Comparison of ENCODE assay signal across 1 fruit fly cellular context in genomic region chr3R:18196991-18197801, dm6.
TF ChIP-seq lines count a peak whose summit lies in the region.

No protein-coding gene starts in this region.

TF ChIP-seq in whole organism, embryonic, 481 proteins besides CTCF, POLR2A, EP300 and RAD21 (continued from another document and continues in another):
- TF ChIP-seq CG12155 (GFP tag; optimal IDR thresholded peaks at IDR 0.05; lab: Kevin White, UChicago), result peak; percentile 41
- TF ChIP-seq pan (optimal IDR thresholded peaks at IDR 0.05; lab: Kevin White, UChicago), result no peak
- no peak for TF ChIP-seq pan (GFP tag; optimal IDR thresholded peaks at IDR 0.05 in 1 of 2, IDR thresholded peaks at IDR 0.05 in 1 of 2)
- TF ChIP-seq CG12071 (GFP tag; optimal IDR thresholded peaks at IDR 0.05; lab: Kevin White, UChicago), result no peak
- peak; percentile 31 for TF ChIP-seq Blimp-1 (GFP tag; optimal IDR thresholded peaks at IDR 0.05; lab: Kevin White, UChicago)
- TF ChIP-seq Hand (GFP tag; optimal IDR thresholded peaks at IDR 0.05; lab: Kevin White, UChicago), result peak; percentile 8
- no peak for TF ChIP-seq Bteb2 (GFP tag; optimal IDR thresholded peaks at IDR 0.05; lab: Kevin White, UChicago)
- no peak for TF ChIP-seq Dad (GFP tag; optimal IDR thresholded peaks at IDR 0.05; lab: Kevin White, UChicago)
- TF ChIP-seq CG6765 (GFP tag; optimal IDR thresholded peaks at IDR 0.05; lab: Kevin White, UChicago), result peak; percentile 35
- TF ChIP-seq sc (optimal IDR thresholded peaks at IDR 0.05; lab: Kevin White, UChicago), result no peak
- peak; percentile 6 for TF ChIP-seq sc (GFP tag; optimal IDR thresholded peaks at IDR 0.05; lab: Kevin White, UChicago)
- TF ChIP-seq hbn (GFP tag; IDR thresholded peaks at IDR 0.05; lab: Robert Waterston, UW; ENCODE audit: partially characterized antibody), result no peak
- TF ChIP-seq CG1647 (GFP tag; optimal IDR thresholded peaks at IDR 0.05; lab: Kevin White, UChicago), result no peak
- peak; percentile 93 for TF ChIP-seq sens (GFP tag; lab: Kevin White, UChicago)
- no peak for TF ChIP-seq CG14667 (GFP tag; IDR thresholded peaks at IDR 0.05; lab: Robert Waterston, UW)
- TF ChIP-seq ash1 (GFP tag; optimal IDR thresholded peaks at IDR 0.05; lab: Kevin White, UChicago), result no peak
- TF ChIP-seq D19A (tag; optimal IDR thresholded peaks at IDR 0.05; lab: Kevin White, UChicago), result peak; percentile 52
- TF ChIP-seq Awh (GFP tag; IDR thresholded peaks at IDR 0.05; lab: Robert Waterston, UW), result no peak
- no peak for TF ChIP-seq CG8944 (GFP tag; optimal IDR thresholded peaks at IDR 0.05; lab: Kevin White, UChicago)
- no peak for TF ChIP-seq H2.0 (GFP tag; IDR thresholded peaks at IDR 0.05; lab: Robert Waterston, UW)
- TF ChIP-seq NK7.1 (GFP tag; optimal IDR thresholded peaks at IDR 0.05; lab: Kevin White, UChicago), result no peak
- TF ChIP-seq Hr39 (optimal IDR thresholded peaks at IDR 0.05; lab: Kevin White, UChicago), result no peak
- peak; percentile 19 for TF ChIP-seq jumu (GFP tag; optimal IDR thresholded peaks at IDR 0.05; lab: Kevin White, UChicago)
- TF ChIP-seq CG11723 (GFP tag; optimal IDR thresholded peaks at IDR 0.05; lab: Kevin White, UChicago), result no peak
- TF ChIP-seq grau (tag; optimal IDR thresholded peaks at IDR 0.05; lab: Kevin White, UChicago), result peak; percentile 76
- no peak for TF ChIP-seq Eip74EF (GFP tag; optimal IDR thresholded peaks at IDR 0.05; lab: Kevin White, UChicago)
- TF ChIP-seq ap (GFP tag; IDR thresholded peaks at IDR 0.05; lab: Robert Waterston, UW), result no peak
- peak; percentile 37 for TF ChIP-seq HLHmδ (GFP tag; optimal IDR thresholded peaks at IDR 0.05; lab: Kevin White, UChicago)
- TF ChIP-seq knrl (GFP tag; IDR thresholded peaks at IDR 0.05; lab: Robert Waterston, UW; ENCODE audit: partially characterized antibody), result no peak
- peak; percentile 34 for TF ChIP-seq caup (GFP tag; optimal IDR thresholded peaks at IDR 0.05; lab: Kevin White, UChicago; ENCODE audit: severe bottlenecking)
- peak; percentile 74 for TF ChIP-seq dmrt99B (tag; optimal IDR thresholded peaks at IDR 0.05; lab: Kevin White, UChicago)
- no peak for TF ChIP-seq maf-S (GFP tag; optimal IDR thresholded peaks at IDR 0.05; lab: Kevin White, UChicago)
- TF ChIP-seq dimm (GFP tag; IDR thresholded peaks at IDR 0.05; lab: Robert Waterston, UW), result no peak
- TF ChIP-seq Ssrp (tag; optimal IDR thresholded peaks at IDR 0.05; lab: Kevin White, UChicago), result peak; percentile 70
- TF ChIP-seq z (GFP tag; IDR thresholded peaks at IDR 0.05; lab: Robert Waterston, UW), result no peak
- peak; percentile 31 for TF ChIP-seq org-1 (GFP tag; optimal IDR thresholded peaks at IDR 0.05; lab: Kevin White, UChicago)
- TF ChIP-seq wek (GFP tag; optimal IDR thresholded peaks at IDR 0.05; lab: Kevin White, UChicago), result no peak
- TF ChIP-seq B-H1 (GFP tag; IDR thresholded peaks at IDR 0.05; lab: Robert Waterston, UW), result no peak
- no peak for TF ChIP-seq BtbVII (GFP tag; optimal IDR thresholded peaks at IDR 0.05; lab: Kevin White, UChicago)
- no peak for TF ChIP-seq MBD-R2 (GFP tag; IDR thresholded peaks at IDR 0.05; lab: Robert Waterston, UW)
- TF ChIP-seq Trl (optimal IDR thresholded peaks at IDR 0.05; lab: Kevin White, UChicago), result peak; percentile 97 to 99
- TF ChIP-seq Trl (GFP tag; optimal IDR thresholded peaks at IDR 0.05; lab: Kevin White, UChicago), result peak; percentile 42
- no peak for TF ChIP-seq lov (optimal IDR thresholded peaks at IDR 0.05; lab: Kevin White, UChicago)
- TF ChIP-seq lov (GFP tag; IDR thresholded peaks at IDR 0.05; lab: Robert Waterston, UW), result no peak
- no peak for TF ChIP-seq CG6813 (GFP tag; optimal IDR thresholded peaks at IDR 0.05; lab: Kevin White, UChicago)
- TF ChIP-seq CG4730 (GFP tag; IDR thresholded peaks at IDR 0.05; lab: Robert Waterston, UW), result no peak
- TF ChIP-seq NFAT (GFP tag; IDR thresholded peaks at IDR 0.05; lab: Robert Waterston, UW), result no peak
- TF ChIP-seq Lim3 (GFP tag; IDR thresholded peaks at IDR 0.05; lab: Robert Waterston, UW), result no peak
- TF ChIP-seq Atf6 (GFP tag; IDR thresholded peaks at IDR 0.05; lab: Robert Waterston, UW), result no peak
- no peak for TF ChIP-seq ssp (GFP tag; IDR thresholded peaks at IDR 0.05; lab: Robert Waterston, UW)
- TF ChIP-seq slp2 (GFP tag; optimal IDR thresholded peaks at IDR 0.05; lab: Kevin White, UChicago), result peak; percentile 50
- TF ChIP-seq CG4707 (GFP tag; optimal IDR thresholded peaks at IDR 0.05; lab: Kevin White, UChicago), result no peak
- TF ChIP-seq zfh1 (GFP tag; IDR thresholded peaks at IDR 0.05; lab: Robert Waterston, UW), result no peak
- peak; percentile 69 for TF ChIP-seq yki (optimal IDR thresholded peaks at IDR 0.05; lab: Kevin White, UChicago)
- peak; percentile 75 for TF ChIP-seq CG12391 (tag; optimal IDR thresholded peaks at IDR 0.05; lab: Kevin White, UChicago)
- TF ChIP-seq CG13624 (GFP tag; optimal IDR thresholded peaks at IDR 0.05; lab: Kevin White, UChicago), result no peak
- TF ChIP-seq lab (GFP tag; optimal IDR thresholded peaks at IDR 0.05; lab: Kevin White, UChicago), result peak; percentile 48
- no peak for TF ChIP-seq CG1792 (GFP tag; optimal IDR thresholded peaks at IDR 0.05; lab: Kevin White, UChicago)
- no peak for TF ChIP-seq Dip2 (GFP tag; IDR thresholded peaks at IDR 0.05; lab: Robert Waterston, UW)
- TF ChIP-seq CG14441 (GFP tag; IDR thresholded peaks at IDR 0.05; lab: Robert Waterston, UW), result no peak
- no peak for TF ChIP-seq CG18764 (GFP tag; optimal IDR thresholded peaks at IDR 0.05; lab: Kevin White, UChicago)
- TF ChIP-seq btn (GFP tag; optimal IDR thresholded peaks at IDR 0.05; lab: Kevin White, UChicago), result no peak
- no peak for TF ChIP-seq nau (GFP tag; optimal IDR thresholded peaks at IDR 0.05; lab: Kevin White, UChicago)
- no peak for TF ChIP-seq sima (GFP tag; optimal IDR thresholded peaks at IDR 0.05; lab: Kevin White, UChicago)
- peak; percentile 3 for TF ChIP-seq CG7987 (GFP tag; optimal IDR thresholded peaks at IDR 0.05; lab: Kevin White, UChicago)
- TF ChIP-seq CG4404 (GFP tag; IDR thresholded peaks at IDR 0.05; lab: Robert Waterston, UW), result no peak
- TF ChIP-seq CG17829 (tag; optimal IDR thresholded peaks at IDR 0.05; lab: Kevin White, UChicago), result peak; percentile 50
- TF ChIP-seq Bgb (GFP tag; IDR thresholded peaks at IDR 0.05; lab: Robert Waterston, UW; ENCODE audit: partially characterized antibody), result no peak
- no peak for TF ChIP-seq esg (GFP tag; conservative IDR thresholded peaks at IDR 0.05; lab: Robert Waterston, UW)
- TF ChIP-seq CG15073 (GFP tag; optimal IDR thresholded peaks at IDR 0.05; lab: Kevin White, UChicago), result no peak
- TF ChIP-seq Tbp (GFP tag; optimal IDR thresholded peaks at IDR 0.05; lab: Kevin White, UChicago), result no peak
- no peak for TF ChIP-seq Ada2b (GFP tag; IDR thresholded peaks at IDR 0.05; lab: Robert Waterston, UW)
- no peak for TF ChIP-seq CG42726 (GFP tag; IDR thresholded peaks at IDR 0.05; lab: Robert Waterston, UW; ENCODE audit: partially characterized antibody)
- TF ChIP-seq kay (GFP tag; optimal IDR thresholded peaks at IDR 0.05; lab: Kevin White, UChicago), result peak; percentile 32
- no peak for TF ChIP-seq CG31441 (GFP tag; IDR thresholded peaks at IDR 0.05; lab: Robert Waterston, UW)
- no peak for TF ChIP-seq CG13894 (tag; optimal IDR thresholded peaks at IDR 0.05; lab: Kevin White, UChicago)
- TF ChIP-seq onecut (GFP tag; IDR thresholded peaks at IDR 0.05; lab: Robert Waterston, UW), result peak; percentile 42
- TF ChIP-seq CG11085 (GFP tag; IDR thresholded peaks at IDR 0.05; lab: Robert Waterston, UW), result no peak
- peak; percentile 77 for TF ChIP-seq Hr3 (GFP tag; optimal IDR thresholded peaks at IDR 0.05; lab: Kevin White, UChicago)
- no peak for TF ChIP-seq D (optimal IDR thresholded peaks at IDR 0.05; lab: Kevin White, UChicago)
- peak; percentile 26 for TF ChIP-seq D (GFP tag; optimal IDR thresholded peaks at IDR 0.05; lab: Kevin White, UChicago)
- TF ChIP-seq tx (GFP tag; optimal IDR thresholded peaks at IDR 0.05; lab: Kevin White, UChicago), result peak; percentile 42
- no peak for TF ChIP-seq emc (GFP tag; optimal IDR thresholded peaks at IDR 0.05; lab: Kevin White, UChicago)
- TF ChIP-seq CG34224 (GFP tag; IDR thresholded peaks at IDR 0.05; lab: Robert Waterston, UW; ENCODE audit: partially characterized antibody), result no peak
- TF ChIP-seq sens-2 (GFP tag; IDR thresholded peaks at IDR 0.05; lab: Robert Waterston, UW), result no peak
- no peak for TF ChIP-seq TFAM (GFP tag; optimal IDR thresholded peaks at IDR 0.05; lab: Kevin White, UChicago)
- peak; percentile 44 for TF ChIP-seq fd96Cb (tag; optimal IDR thresholded peaks at IDR 0.05; lab: Kevin White, UChicago)
- peak; percentile 77 for TF ChIP-seq Oli (tag; optimal IDR thresholded peaks at IDR 0.05; lab: Kevin White, UChicago)
- TF ChIP-seq HmgZ (tag; optimal IDR thresholded peaks at IDR 0.05; lab: Kevin White, UChicago), result peak; percentile 17
- TF ChIP-seq CG1529 (GFP tag; optimal IDR thresholded peaks at IDR 0.05; lab: Kevin White, UChicago), result peak; percentile 38
- peak; percentile 50 for TF ChIP-seq CG12659 (GFP tag; optimal IDR thresholded peaks at IDR 0.05; lab: Kevin White, UChicago)
- TF ChIP-seq Bdp1 (GFP tag; optimal IDR thresholded peaks at IDR 0.05; lab: Kevin White, UChicago), result no peak
- peak; percentile 31 for TF ChIP-seq Nf-YB (GFP tag; optimal IDR thresholded peaks at IDR 0.05; lab: Kevin White, UChicago)
- peak; percentile 25 for TF ChIP-seq nerfin-1 (tag; optimal IDR thresholded peaks at IDR 0.05; lab: Kevin White, UChicago)
- peak; percentile 77 for TF ChIP-seq CG30403 (GFP tag; optimal IDR thresholded peaks at IDR 0.05; lab: Kevin White, UChicago)
- TF ChIP-seq Max (GFP tag; optimal IDR thresholded peaks at IDR 0.05; lab: Kevin White, UChicago), result peak; percentile 8
- no peak for TF ChIP-seq Sry-β (GFP tag; optimal IDR thresholded peaks at IDR 0.05; lab: Kevin White, UChicago)
- peak; percentile 55 for TF ChIP-seq kni (GFP tag; optimal IDR thresholded peaks at IDR 0.05; lab: Kevin White, UChicago)
- TF ChIP-seq tio (GFP tag; optimal IDR thresholded peaks at IDR 0.05; lab: Kevin White, UChicago), result peak; percentile 79
- peak; percentile 32 for TF ChIP-seq pho (GFP tag; optimal IDR thresholded peaks at IDR 0.05; lab: Kevin White, UChicago)
- TF ChIP-seq CG3838 (GFP tag; optimal IDR thresholded peaks at IDR 0.05; lab: Kevin White, UChicago), result no peak
- peak; percentile 55 for TF ChIP-seq CG10267 (tag; optimal IDR thresholded peaks at IDR 0.05; lab: Kevin White, UChicago)
- TF ChIP-seq CG1024 (GFP tag; IDR thresholded peaks at IDR 0.05; lab: Robert Waterston, UW), result no peak
- no peak for TF ChIP-seq H15 (GFP tag; IDR thresholded peaks at IDR 0.05; lab: Robert Waterston, UW)
- no peak for TF ChIP-seq ab (GFP tag; optimal IDR thresholded peaks at IDR 0.05; lab: Kevin White, UChicago)
- no peak for TF ChIP-seq trem (tag; optimal IDR thresholded peaks at IDR 0.05; lab: Kevin White, UChicago)
- peak; percentile 51 for TF ChIP-seq ind (GFP tag; optimal IDR thresholded peaks at IDR 0.05; lab: Kevin White, UChicago)
- peak; percentile 19 for TF ChIP-seq Six4 (GFP tag; optimal IDR thresholded peaks at IDR 0.05; lab: Kevin White, UChicago)
- no peak for TF ChIP-seq GATAe (GFP tag; conservative IDR thresholded peaks at IDR 0.05; lab: Robert Waterston, UW)
- TF ChIP-seq Dp (GFP tag; optimal IDR thresholded peaks at IDR 0.05; lab: Kevin White, UChicago), result peak; percentile 16
- no peak for TF ChIP-seq da (GFP tag; optimal IDR thresholded peaks at IDR 0.05; lab: Kevin White, UChicago)
- no peak for TF ChIP-seq CG17186 (GFP tag; optimal IDR thresholded peaks at IDR 0.05; lab: Kevin White, UChicago)
- peak; percentile 50 for TF ChIP-seq gsb-n (tag; optimal IDR thresholded peaks at IDR 0.05; lab: Kevin White, UChicago)
- peak; percentile 30 for TF ChIP-seq CG3163 (GFP tag; optimal IDR thresholded peaks at IDR 0.05; lab: Kevin White, UChicago)
- TF ChIP-seq ERR (GFP tag; optimal IDR thresholded peaks at IDR 0.05; lab: Kevin White, UChicago), result no peak
- TF ChIP-seq gce (GFP tag; IDR thresholded peaks at IDR 0.05; lab: Robert Waterston, UW), result no peak
- no peak for TF ChIP-seq slou (GFP tag; optimal IDR thresholded peaks at IDR 0.05; lab: Kevin White, UChicago)
- TF ChIP-seq CG4360 (GFP tag; IDR thresholded peaks at IDR 0.05; lab: Robert Waterston, UW), result no peak
- TF ChIP-seq Aef1 (GFP tag; IDR thresholded peaks at IDR 0.05; lab: Robert Waterston, UW), result no peak
- no peak for TF ChIP-seq CG31224 (GFP tag; IDR thresholded peaks at IDR 0.05; lab: Robert Waterston, UW)
- no peak for TF ChIP-seq sr (GFP tag; IDR thresholded peaks at IDR 0.05; lab: Robert Waterston, UW)
- TF ChIP-seq YL-1 (GFP tag; optimal IDR thresholded peaks at IDR 0.05; lab: Kevin White, UChicago), result peak; percentile 31
- TF ChIP-seq CG14860 (GFP tag; IDR thresholded peaks at IDR 0.05; lab: Robert Waterston, UW; ENCODE audit: partially characterized antibody), result no peak
- peak; percentile 74 for TF ChIP-seq odd (GFP tag; optimal IDR thresholded peaks at IDR 0.05; lab: Kevin White, UChicago)
- TF ChIP-seq croc (GFP tag; conservative IDR thresholded peaks at IDR 0.05; lab: Robert Waterston, UW), result no peak
- no peak for TF ChIP-seq CG9876 (GFP tag; optimal IDR thresholded peaks at IDR 0.05; lab: Kevin White, UChicago)
- TF ChIP-seq CG15514 (GFP tag; optimal IDR thresholded peaks at IDR 0.05; lab: Kevin White, UChicago), result no peak
- peak; percentile 60 for TF ChIP-seq phol (tag; optimal IDR thresholded peaks at IDR 0.05; lab: Kevin White, UChicago)
- no peak for TF ChIP-seq lmd (GFP tag; IDR thresholded peaks at IDR 0.05; lab: Robert Waterston, UW)
- peak; percentile 29 for TF ChIP-seq CG8478 (optimal IDR thresholded peaks at IDR 0.05; lab: Kevin White, UChicago)
- no peak for TF ChIP-seq row (GFP tag; IDR thresholded peaks at IDR 0.05; lab: Robert Waterston, UW)
- peak; percentile 33 for TF ChIP-seq CG1602 (GFP tag; optimal IDR thresholded peaks at IDR 0.05; lab: Kevin White, UChicago)
- TF ChIP-seq CG15601 (tag; optimal IDR thresholded peaks at IDR 0.05; lab: Kevin White, UChicago), result peak; percentile 55
- no peak for TF ChIP-seq CG11696 (GFP tag; IDR thresholded peaks at IDR 0.05; lab: Robert Waterston, UW)
- no peak for TF ChIP-seq salm (tag; optimal IDR thresholded peaks at IDR 0.05; lab: Kevin White, UChicago)
- TF ChIP-seq CG18476 (GFP tag; optimal IDR thresholded peaks at IDR 0.05; lab: Kevin White, UChicago), result peak; percentile 35
- no peak for TF ChIP-seq Vsx1 (GFP tag; optimal IDR thresholded peaks at IDR 0.05; lab: Kevin White, UChicago)
- TF ChIP-seq bsh (GFP tag; optimal IDR thresholded peaks at IDR 0.05; lab: Kevin White, UChicago), result peak; percentile 67 to 93
- TF ChIP-seq CG9797 (GFP tag; optimal IDR thresholded peaks at IDR 0.05; lab: Kevin White, UChicago), result no peak
